Fruit fly (Drosophila melanogaster) whole organism, embryonic: Measurements from ENCODE around the gene CG9263.

ENCODE experiments used
- Ada2b ChIP-seq: fragments of 200-800 bp; sonication (Bioruptor generic); IDR thresholded peaks from 2 replicates; pipeline ENCODE4 v1.3.6; 2022; ENCODE audit warnings: missing biosample characterization, missing genetic modification characterization
- Atf6 ChIP-seq: fragments of 200-800 bp; sonication (Bioruptor generic); IDR thresholded peaks from 2 replicates; pipeline ENCODE4 v1.3.6; 2022; ENCODE audit warnings: missing biosample characterization, missing genetic modification characterization
- CG10147 ChIP-seq: fragments of 200-800 bp; sonication (Bioruptor generic); optimal IDR thresholded peaks from 2 replicates; lab custom pipeline; 2019; ENCODE audit warnings: missing biosample characterization, mild to moderate bottlenecking, missing genetic modification characterization, moderate library complexity
- CG11085 ChIP-seq: fragments of 200-800 bp; sonication (Bioruptor generic); IDR thresholded peaks from 2 replicates; pipeline ENCODE4 v1.3.6; 2022; ENCODE audit warnings: missing biosample characterization, missing genetic modification characterization
- CG11247 ChIP-seq: fragments of 200-800 bp; sonication (Bioruptor generic); IDR thresholded peaks from 2 replicates; pipeline ENCODE4 v1.3.6; 2022; ENCODE audit warnings: missing biosample characterization, missing genetic modification characterization
- CG11723 ChIP-seq: fragments of 200-800 bp; sonication (Bioruptor generic); optimal IDR thresholded peaks from 2 replicates; lab custom pipeline; 2017; ENCODE audit warnings: missing biosample characterization, mild to moderate bottlenecking, missing genetic modification characterization
- CG1647 ChIP-seq: fragments of 200-800 bp; sonication (Bioruptor generic); optimal IDR thresholded peaks from 3 replicates; lab custom pipeline; 2016; ENCODE audit warnings: missing biosample characterization, missing genetic modification characterization
- CG18476 ChIP-seq: fragments of 200-800 bp; sonication (Bioruptor generic); optimal IDR thresholded peaks from 2 replicates; lab custom pipeline; 2016; ENCODE audit warnings: missing biosample characterization, mild to moderate bottlenecking, missing genetic modification characterization
- CG2875 ChIP-seq: fragments of 200-800 bp; sonication (Bioruptor generic); optimal IDR thresholded peaks from 2 replicates; lab custom pipeline; 2017; ENCODE audit warnings: missing biosample characterization, mild to moderate bottlenecking, missing genetic modification characterization, missing genetic modification reagents
- CG31365 ChIP-seq: fragments of 200-800 bp; sonication (Bioruptor generic); optimal IDR thresholded peaks from 2 replicates; lab custom pipeline; 2018; ENCODE audit warnings: missing biosample characterization, mild to moderate bottlenecking, missing genetic modification characterization
- CG4404 ChIP-seq: fragments of 200-800 bp; sonication (Bioruptor generic); IDR thresholded peaks from 2 replicates; pipeline ENCODE4 v1.3.6; 2022; ENCODE audit warnings: missing biosample characterization, missing genetic modification characterization
- CG4730 ChIP-seq: fragments of 200-800 bp; sonication (Bioruptor generic); IDR thresholded peaks from 2 replicates; pipeline ENCODE4 v1.3.6; 2022; ENCODE audit warnings: missing biosample characterization, missing genetic modification characterization
- CG6175 ChIP-seq: fragments of 200-800 bp; sonication (Bioruptor generic); IDR thresholded peaks from 3 replicates; pipeline ENCODE4 v1.3.6; 2022; ENCODE audit warnings: missing biosample characterization, missing genetic modification characterization
- CG6654 ChIP-seq: fragments of 200-800 bp; sonication (Bioruptor generic); optimal IDR thresholded peaks from 2 replicates; lab custom pipeline; 2017; ENCODE audit warnings: missing biosample characterization, mild to moderate bottlenecking, missing genetic modification characterization
- CG6683 ChIP-seq: fragments of 200-800 bp; sonication (Bioruptor generic); optimal IDR thresholded peaks from 2 replicates; lab custom pipeline; 2017; ENCODE audit warnings: missing biosample characterization, mild to moderate bottlenecking, missing genetic modification characterization, missing genetic modification reagents
- CG6854 ChIP-seq: fragments of 200-800 bp; sonication (Bioruptor generic); optimal IDR thresholded peaks from 3 replicates; lab custom pipeline; 2017; ENCODE audit warnings: missing biosample characterization, mild to moderate bottlenecking, missing genetic modification characterization
- CG7745 ChIP-seq: fragments of 200-800 bp; sonication (Bioruptor generic); optimal IDR thresholded peaks from 2 replicates; lab custom pipeline; 2018; ENCODE audit warnings: missing biosample characterization, mild to moderate bottlenecking, missing genetic modification characterization, moderate library complexity
- CG8359 ChIP-seq: fragments of 200-800 bp; sonication (Bioruptor generic); optimal IDR thresholded peaks from 2 replicates; lab custom pipeline; 2017; ENCODE audit warnings: missing biosample characterization, mild to moderate bottlenecking, missing genetic modification characterization, borderline replicate concordance
- CG9215 ChIP-seq: fragments of 200-800 bp; sonication (Bioruptor generic); IDR thresholded peaks from 2 replicates; pipeline ENCODE4 v1.3.6; 2022; ENCODE audit warnings: missing biosample characterization, missing genetic modification characterization
- D19B ChIP-seq: fragments of 200-800 bp; sonication (Bioruptor generic); optimal IDR thresholded peaks from 2 replicates; lab custom pipeline; 2017; ENCODE audit warnings: missing biosample characterization, mild to moderate bottlenecking, missing genetic modification characterization
- GATAe ChIP-seq: fragments of 200-800 bp; sonication (Bioruptor generic); conservative IDR thresholded peaks from 2 replicates; pipeline ENCODE4 v1.3.6; 2022; ENCODE audit warnings: missing biosample characterization, missing genetic modification characterization
- H2.0 ChIP-seq: fragments of 200-800 bp; sonication (Bioruptor generic); IDR thresholded peaks from 2 replicates; pipeline ENCODE4 v1.3.6; 2022; ENCODE audit warnings: missing biosample characterization, missing genetic modification characterization
- HLH3B ChIP-seq: fragments of 200-800 bp; sonication (Bioruptor generic); IDR thresholded peaks from 2 replicates; pipeline ENCODE4 v1.3.6; 2022; ENCODE audit warnings: missing biosample characterization, missing genetic modification characterization
- Hr3 ChIP-seq: fragments of 200-800 bp; sonication (Bioruptor generic); optimal IDR thresholded peaks from 3 replicates; lab custom pipeline; 2016; ENCODE audit warnings: missing biosample characterization, missing genetic modification characterization
- Kr ChIP-seq: fragments of 200-800 bp; sonication (Bioruptor generic); optimal IDR thresholded peaks from 2 replicates; lab custom pipeline; 2017; ENCODE audit warnings: missing biosample characterization, mild to moderate bottlenecking, missing genetic modification characterization
- Lim3 ChIP-seq: fragments of 200-800 bp; sonication (Bioruptor generic); IDR thresholded peaks from 2 replicates; pipeline ENCODE4 v1.3.6; 2022; ENCODE audit warnings: missing biosample characterization, missing genetic modification characterization
- Myb ChIP-seq: fragments of 200-800 bp; sonication (Bioruptor generic); optimal IDR thresholded peaks from 2 replicates; lab custom pipeline; 2016; ENCODE audit warnings: missing biosample characterization, missing genetic modification characterization
- Spps ChIP-seq: fragments of 200-800 bp; sonication (Bioruptor generic); optimal IDR thresholded peaks from 2 replicates; lab custom pipeline; 2018; ENCODE audit warnings: missing biosample characterization, mild to moderate bottlenecking, missing genetic modification characterization
- ara ChIP-seq: fragments of 200-800 bp; sonication (Bioruptor generic); IDR thresholded peaks from 2 replicates; pipeline ENCODE4 v1.3.6; 2022; ENCODE audit warnings: missing biosample characterization, missing genetic modification characterization
- bcd ChIP-seq: fragments of 200-800 bp; sonication (Bioruptor generic); optimal IDR thresholded peaks from 2 replicates; lab custom pipeline; 2017; ENCODE audit warnings: missing biosample characterization, mild to moderate bottlenecking, missing genetic modification characterization
- br ChIP-seq: fragments of >200 bp; optimal IDR thresholded peaks from 2 replicates; lab custom pipeline; 2017
- dysf ChIP-seq: fragments of 200-800 bp; sonication (Bioruptor generic); IDR thresholded peaks from 3 replicates; pipeline ENCODE4 v1.3.6; 2022; ENCODE audit warnings: missing biosample characterization, missing genetic modification characterization
- esg ChIP-seq: fragments of 200-800 bp; sonication (Bioruptor generic); conservative IDR thresholded peaks from 2 replicates; pipeline ENCODE4 v1.3.6; 2022; ENCODE audit warnings: missing biosample characterization, missing genetic modification characterization
- fd102C ChIP-seq: fragments of 200-800 bp; sonication (Bioruptor generic); optimal IDR thresholded peaks from 2 replicates; lab custom pipeline; 2018; ENCODE audit warnings: missing biosample characterization, mild to moderate bottlenecking, missing genetic modification characterization, moderate library complexity
- grau ChIP-seq: fragments of 200-800 bp; optimal IDR thresholded peaks from 3 replicates; lab custom pipeline; 2019; ENCODE audit warnings: missing biosample characterization, mild to moderate bottlenecking, missing genetic modification characterization, moderate library complexity
- grn ChIP-seq: fragments of 200-800 bp; sonication (Bioruptor generic); optimal IDR thresholded peaks from 3 replicates; lab custom pipeline; 2017; ENCODE audit warnings: missing biosample characterization, missing genetic modification characterization
- klu ChIP-seq: fragments of 200-800 bp; sonication (Bioruptor generic); IDR thresholded peaks from 2 replicates; pipeline ENCODE4 v1.3.6; 2022; ENCODE audit warnings: missing biosample characterization, missing genetic modification characterization
- kni ChIP-seq: fragments of 200-800 bp; sonication (Bioruptor generic); optimal IDR thresholded peaks from 3 replicates; lab custom pipeline; 2017; ENCODE audit warnings: mild to moderate bottlenecking, missing biosample characterization, missing genetic modification reagents, missing genetic modification characterization
- mld ChIP-seq: fragments of 200-800 bp; sonication (Bioruptor generic); IDR thresholded peaks from 3 replicates; pipeline ENCODE4 v1.3.6; 2022; ENCODE audit warnings: missing biosample characterization, missing genetic modification characterization; ENCODE audit not compliant: partially characterized antibody
- nau ChIP-seq: fragments of 200-800 bp; sonication (Bioruptor generic); optimal IDR thresholded peaks from 3 replicates; lab custom pipeline; 2017; ENCODE audit warnings: missing biosample characterization, mild to moderate bottlenecking, missing genetic modification characterization, missing genetic modification reagents
- pho ChIP-seq: fragments of 200-800 bp; sonication (Bioruptor generic); optimal IDR thresholded peaks from 2 replicates; lab custom pipeline; 2016; ENCODE audit warnings: missing biosample characterization, missing genetic modification characterization
- pita ChIP-seq: fragments of 200-800 bp; sonication (Bioruptor generic); optimal IDR thresholded peaks from 2 replicates; lab custom pipeline; 2017; ENCODE audit warnings: missing biosample characterization, mild to moderate bottlenecking, missing genetic modification characterization
- pzg ChIP-seq: fragments of 200-800 bp; sonication (Bioruptor generic); optimal IDR thresholded peaks from 3 replicates; lab custom pipeline; 2018; ENCODE audit warnings: missing biosample characterization, mild to moderate bottlenecking, missing genetic modification characterization, moderate library complexity
- shn ChIP-seq: fragments of 200-800 bp; sonication (Bioruptor generic); optimal IDR thresholded peaks from 3 replicates; lab custom pipeline; 2016; ENCODE audit warnings: missing biosample characterization, missing genetic modification characterization
- sim ChIP-seq: fragments of 200-800 bp; sonication (Bioruptor generic); IDR thresholded peaks from 2 replicates; pipeline ENCODE4 v1.3.6; 2022; ENCODE audit warnings: missing biosample characterization, missing genetic modification characterization
- sug ChIP-seq: fragments of 200-800 bp; optimal IDR thresholded peaks from 2 replicates; lab custom pipeline; 2019; ENCODE audit warnings: missing biosample characterization, mild to moderate bottlenecking, missing genetic modification characterization, moderate library complexity
- toy ChIP-seq: fragments of 200-800 bp; sonication (Bioruptor generic); IDR thresholded peaks from 2 replicates; pipeline ENCODE4 v1.3.6; 2022; ENCODE audit warnings: missing biosample characterization, missing genetic modification characterization
- ttk ChIP-seq: fragments of 200-800 bp; sonication (Bioruptor generic); IDR thresholded peaks from 2 replicates; pipeline ENCODE4 v2.1.2; 2022; ENCODE audit warnings: missing biosample characterization, missing genetic modification characterization
- zen ChIP-seq: fragments of 200-800 bp; sonication (Bioruptor generic); optimal IDR thresholded peaks from 3 replicates; lab custom pipeline; 2018; ENCODE audit warnings: missing biosample characterization, mild to moderate bottlenecking, missing genetic modification characterization, moderate library complexity
- zfh1 ChIP-seq: fragments of 200-800 bp; sonication (Bioruptor generic); IDR thresholded peaks from 3 replicates; pipeline ENCODE4 v1.3.6; 2022; ENCODE audit warnings: missing biosample characterization, missing genetic modification characterization

The CG9263 gene

dm6 chr2L:13514945-13515687, 27.3 kb downstream of the CG9263 start (continued):
- TF ChIP-seq CG7745 (tag; lab: Kevin White, UChicago) (no peak), br (lab: Kevin White, UChicago) (no peak), Spps (tag; lab: Kevin White, UChicago) (peak; percentile 46), CG1647 (GFP tag; lab: Kevin White, UChicago) (peak; percentile 81), shn (GFP tag; lab: Kevin White, UChicago) (peak; percentile 39), D19B (peak; percentile 40), Myb (peak; percentile 55), mld (GFP tag; lab: Robert Waterston, UW) (no peak), Lim3 (GFP tag; lab: Robert Waterston, UW) (no peak), CG11085 (GFP tag; lab: Robert Waterston, UW) (peak; percentile 59), Ada2b (peak; percentile 92), sug (tag; lab: Kevin White, UChicago) (no peak), Kr (GFP tag; lab: Kevin White, UChicago) (no peak), CG10147 (GFP tag; lab: Kevin White, UChicago) (peak; percentile 64), nau (GFP tag; lab: Kevin White, UChicago) (peak; percentile 55), kni (no peak), pita (GFP tag; lab: Kevin White, UChicago) (no peak), toy (GFP tag; lab: Robert Waterston, UW) (peak; percentile 51), CG6654 (no peak), sim (GFP tag; lab: Robert Waterston, UW) (no peak), HLH3B (GFP tag; lab: Robert Waterston, UW) (peak; percentile 68; the same call in 1 of the 2 replicates), zfh1 (GFP tag; lab: Robert Waterston, UW) (peak; percentile 64), ara (peak; percentile 64; the same call in 1 of the 2 replicates), CG4730 (peak; percentile 85), ttk (GFP tag; lab: Robert Waterston, UW) (peak; percentile 43), CG6175 (GFP tag; lab: Robert Waterston, UW) (peak; percentile 48; the same call in 1 of the 3 replicates), CG2875 (GFP tag; lab: Kevin White, UChicago) (no peak), CG6683 (GFP tag; lab: Kevin White, UChicago) (no peak), fd102C (GFP tag; lab: Kevin White, UChicago) (no peak), pho (peak; percentile 2), pzg (GFP tag; lab: Kevin White, UChicago) (no peak), CG18476 (peak; percentile 76), CG6854 (GFP tag; lab: Kevin White, UChicago) (no peak), zen (peak; percentile 78), dysf (GFP tag; lab: Robert Waterston, UW) (peak; percentile 66), bcd (GFP tag; lab: Kevin White, UChicago) (peak; percentile 79), CG8359 (GFP tag; lab: Kevin White, UChicago) (peak; percentile 17), CG31365 (tag; lab: Kevin White, UChicago) (no peak), CG11723 (GFP tag; lab: Kevin White, UChicago) (no peak), CG4404 (GFP tag; lab: Robert Waterston, UW) (peak; percentile 28; the same call in 1 of the 2 replicates), grn (peak; percentile 0), CG9215 (GFP tag; lab: Robert Waterston, UW) (peak; percentile 51; the same call in 1 of the 2 replicates), klu (GFP tag; lab: Robert Waterston, UW) (peak; percentile 6; the same call in 1 of the 2 replicates), grau (tag; lab: Kevin White, UChicago) (peak; percentile 38), GATAe (GFP tag; lab: Robert Waterston, UW) (peak; percentile 17; the same call in 1 of the 2 replicates), Atf6 (GFP tag; lab: Robert Waterston, UW) (peak; percentile 58; the same call in 1 of the 2 replicates), CG11247 (GFP tag; lab: Robert Waterston, UW) (peak; percentile 19; the same call in 1 of the 2 replicates), Hr3 (GFP tag; lab: Kevin White, UChicago) (peak; percentile 49), esg (peak; percentile 80), H2.0 (GFP tag; lab: Robert Waterston, UW) (peak; percentile 67)
